Worm (Caenorhabditis elegans): Measurements from ENCODE around the gene C45B11.6.
A peak's percentile ranks its signal among the peaks of the same experiment; 100 is the strongest.

The C45B11.6 gene

DNA sequence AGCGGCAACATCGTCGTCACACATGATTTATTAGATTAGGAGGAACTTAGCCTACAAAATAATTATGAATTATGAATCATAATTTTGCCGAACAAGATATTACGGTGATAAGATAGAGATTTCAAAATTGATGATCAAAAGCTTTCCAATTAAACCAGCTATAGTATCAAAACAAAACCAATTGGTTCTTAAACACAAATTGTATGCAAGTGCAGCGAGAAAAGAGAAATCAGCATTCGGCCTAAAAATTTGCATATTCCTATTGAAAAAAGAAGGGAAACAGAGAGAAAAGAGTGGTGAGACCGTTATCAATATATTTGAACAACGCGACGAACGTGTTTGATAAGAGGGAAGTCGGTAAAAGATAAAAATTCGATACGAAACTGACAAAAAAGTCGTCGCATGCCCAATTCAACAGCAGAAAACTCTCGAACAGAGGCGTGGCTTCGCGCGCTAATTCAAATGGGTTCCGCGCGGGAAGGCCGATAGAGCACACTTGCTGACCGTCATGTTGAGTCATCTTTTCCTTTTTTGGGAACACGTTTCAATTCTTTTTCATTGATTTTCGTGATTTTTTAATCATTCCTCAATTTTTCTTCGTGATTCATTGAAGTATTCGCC lies 34.3 kb downstream of the C45B11.6 start, which contains the start of gene act-2 (continued):
- TF ChIP-seq cebp-1 (GFP tag; IDR thresholded peaks at IDR 0.05), result no peak
- no peak for TF ChIP-seq cebp-1 (tag; optimal IDR thresholded peaks at IDR 0.05)
- no peak for TF ChIP-seq F52B5.7 (tag; optimal IDR thresholded peaks at IDR 0.05)
- TF ChIP-seq aptf-2 (GFP tag; conservative IDR thresholded peaks at IDR 0.05), result 0 out of 2 replicates have a peak, but pooled peaks have one; percentile 46
- no peak for TF ChIP-seq zim-3 (tag; optimal IDR thresholded peaks at IDR 0.05)
- TF ChIP-seq xnd-1 (tag; optimal IDR thresholded peaks at IDR 0.05), result peak; percentile 66
- no peak for TF ChIP-seq nhr-179 (tag; optimal IDR thresholded peaks at IDR 0.05)
- no peak for TF ChIP-seq hlh-12 (tag; optimal IDR thresholded peaks at IDR 0.05)
- TF ChIP-seq bed-1 (GFP tag; IDR thresholded peaks at IDR 0.05), result no peak
- peak; percentile 3 for TF ChIP-seq K12H6.12 (tag; optimal IDR thresholded peaks at IDR 0.05)
- peak; percentile 59; the same call in 1 of the 2 replicates for TF ChIP-seq lir-1 (GFP tag; conservative IDR thresholded peaks at IDR 0.05)
- TF ChIP-seq ceh-91 (GFP tag; IDR thresholded peaks at IDR 0.05), result peak; percentile 86
- no peak for TF ChIP-seq F10E7.11 (tag; optimal IDR thresholded peaks at IDR 0.05)
- no peak for TF ChIP-seq nfya-2 (GFP tag; IDR thresholded peaks at IDR 0.05)
- TF ChIP-seq tlf-1 (GFP tag; optimal IDR thresholded peaks at IDR 0.05), result peak; percentile 55
- TF ChIP-seq mes-4 (tag; optimal IDR thresholded peaks at IDR 0.05), result no peak
- peak; percentile 55 for TF ChIP-seq lsl-1 (GFP tag; optimal IDR thresholded peaks at IDR 0.05)
- no peak for TF ChIP-seq hlh-26 (GFP tag; conservative IDR thresholded peaks at IDR 0.05)
- TF ChIP-seq pbrm-1 (GFP tag; IDR thresholded peaks at IDR 0.05), result peak; percentile 85
- no peak for TF ChIP-seq hmg-20 (GFP tag; IDR thresholded peaks at IDR 0.05)
- TF ChIP-seq attf-5 (GFP tag; optimal IDR thresholded peaks at IDR 0.05), result peak; percentile 62
- no peak for TF ChIP-seq sptf-2 (GFP tag; optimal IDR thresholded peaks at IDR 0.05)
- no peak for TF ChIP-seq sea-2 (GFP tag; IDR thresholded peaks at IDR 0.05)
- TF ChIP-seq ets-4 (GFP tag; optimal IDR thresholded peaks at IDR 0.05), result no peak
- TF ChIP-seq D2030.7 (GFP tag; IDR thresholded peaks at IDR 0.05), result peak; percentile 91
- TF ChIP-seq ceh-27 (GFP tag; optimal IDR thresholded peaks at IDR 0.05), result peak; percentile 67
- TF ChIP-seq F37B4.10 (GFP tag; IDR thresholded peaks at IDR 0.05), result no peak
- no peak for TF ChIP-seq Y56A3A.18 (GFP tag; IDR thresholded peaks at IDR 0.05)
- TF ChIP-seq efl-1 (GFP tag; optimal IDR thresholded peaks at IDR 0.05), result peak; percentile 96
- TF ChIP-seq nhr-90 (tag; optimal IDR thresholded peaks at IDR 0.05), result no peak
- TF ChIP-seq ccch-3 (GFP tag; optimal IDR thresholded peaks at IDR 0.05), result no peak
- TF ChIP-seq snpc-1.3 (tag; optimal IDR thresholded peaks at IDR 0.05; ENCODE audit: insufficient read depth), result peak; percentile 76
- no peak; the same call in 1 of the 2 replicates for TF ChIP-seq B0336.3 (GFP tag; IDR thresholded peaks at IDR 0.05)
- TF ChIP-seq rcor-1 (GFP tag; IDR thresholded peaks at IDR 0.05), result peak; percentile 70
- peak; percentile 38 for TF ChIP-seq lin-40 (tag; optimal IDR thresholded peaks at IDR 0.05)
- TF ChIP-seq egl-18 (GFP tag; IDR thresholded peaks at IDR 0.05), result no peak
- TF ChIP-seq Y53G8AR.9 (GFP tag; conservative IDR thresholded peaks at IDR 0.05), result peak; percentile 77
- peak; percentile 53 for TF ChIP-seq tbp1 (GFP tag; optimal IDR thresholded peaks at IDR 0.05)
- TF ChIP-seq gei-17 (GFP tag; optimal IDR thresholded peaks at IDR 0.05), result no peak
- TF ChIP-seq hmg-1.2 (GFP tag; IDR thresholded peaks at IDR 0.05), result peak; percentile 40; the same call in 1 of the 2 replicates
- no peak for TF ChIP-seq F55B11.4 (tag; optimal IDR thresholded peaks at IDR 0.05; ENCODE audit: borderline replicate concordance, insufficient read depth)
- TF ChIP-seq snpc-3.4 (tag; optimal IDR thresholded peaks at IDR 0.05), result peak; percentile 83
- TF ChIP-seq atf-7 (tag; optimal IDR thresholded peaks at IDR 0.05), result no peak
- no peak for TF ChIP-seq egl-44 (GFP tag; IDR thresholded peaks at IDR 0.05)
- no peak for TF ChIP-seq cebp-2 (GFP tag; IDR thresholded peaks at IDR 0.05)
- no peak for TF ChIP-seq rec-8 (tag; optimal IDR thresholded peaks at IDR 0.05)
- TF ChIP-seq aptf-3 (GFP tag; IDR thresholded peaks at IDR 0.05), result no peak
- TF ChIP-seq akir-1 (GFP tag; optimal IDR thresholded peaks at IDR 0.05), result no peak
